ENCODE assay signal across 1 fruit fly cellular context in genomic region chr2L:5971093-5971808, dm6.
TF ChIP-seq lines count a peak whose summit lies in the region.

No protein-coding gene starts in this region.

TF ChIP-seq in whole organism, embryonic, 481 proteins besides CTCF, POLR2A, EP300 and RAD21 (continued from another document):
- no peak for TF ChIP-seq Fer2 (tag; optimal IDR thresholded peaks at IDR 0.05; lab: Kevin White, UChicago)
- TF ChIP-seq CG5180 (GFP tag; optimal IDR thresholded peaks at IDR 0.05; lab: Kevin White, UChicago) = no peak
- TF ChIP-seq stwl (tag; optimal IDR thresholded peaks at IDR 0.05; lab: Kevin White, UChicago) = no peak
- TF ChIP-seq D (optimal IDR thresholded peaks at IDR 0.05; lab: Kevin White, UChicago) = no peak
- TF ChIP-seq D (GFP tag; optimal IDR thresholded peaks at IDR 0.05; lab: Kevin White, UChicago) = no peak
- no peak for TF ChIP-seq CG15514 (GFP tag; optimal IDR thresholded peaks at IDR 0.05; lab: Kevin White, UChicago)
- no peak for TF ChIP-seq CG17568 (GFP tag; optimal IDR thresholded peaks at IDR 0.05; lab: Kevin White, UChicago)
- no peak for TF ChIP-seq en (GFP tag; optimal IDR thresholded peaks at IDR 0.05; lab: Kevin White, UChicago)
- TF ChIP-seq Gsc (GFP tag; IDR thresholded peaks at IDR 0.05; lab: Robert Waterston, UW) = no peak
- TF ChIP-seq chif (GFP tag; optimal IDR thresholded peaks at IDR 0.05; lab: Kevin White, UChicago) = no peak
- no peak for TF ChIP-seq ems (GFP tag; optimal IDR thresholded peaks at IDR 0.05; lab: Kevin White, UChicago)
- TF ChIP-seq NC2α (GFP tag; optimal IDR thresholded peaks at IDR 0.05; lab: Kevin White, UChicago) = no peak
- no peak for TF ChIP-seq Tbp (GFP tag; optimal IDR thresholded peaks at IDR 0.05; lab: Kevin White, UChicago)
- TF ChIP-seq Ets65A (GFP tag; lab: Kevin White, UChicago) = no peak
- no peak for TF ChIP-seq abd-A (tag; optimal IDR thresholded peaks at IDR 0.05; lab: Kevin White, UChicago)
- TF ChIP-seq ind (GFP tag; optimal IDR thresholded peaks at IDR 0.05; lab: Kevin White, UChicago) = no peak
- no peak for TF ChIP-seq CG11696 (GFP tag; IDR thresholded peaks at IDR 0.05; lab: Robert Waterston, UW)
- no peak for TF ChIP-seq CG14014 (GFP tag; IDR thresholded peaks at IDR 0.05; lab: Robert Waterston, UW)
- TF ChIP-seq Poxn (GFP tag; IDR thresholded peaks at IDR 0.05; lab: Robert Waterston, UW) = no peak
- no peak for TF ChIP-seq CG17802 (tag; optimal IDR thresholded peaks at IDR 0.05; lab: Kevin White, UChicago)
- no peak for TF ChIP-seq CG4730 (GFP tag; IDR thresholded peaks at IDR 0.05; lab: Robert Waterston, UW)
- no peak for TF ChIP-seq CG2889 (GFP tag; IDR thresholded peaks at IDR 0.05; lab: Robert Waterston, UW)
- TF ChIP-seq Drgx (GFP tag; IDR thresholded peaks at IDR 0.05; lab: Robert Waterston, UW) = no peak
- no peak for TF ChIP-seq org-1 (GFP tag; optimal IDR thresholded peaks at IDR 0.05; lab: Kevin White, UChicago)
- TF ChIP-seq Lhr (GFP tag; optimal IDR thresholded peaks at IDR 0.05; lab: Kevin White, UChicago) = no peak
- TF ChIP-seq CG4707 (GFP tag; optimal IDR thresholded peaks at IDR 0.05; lab: Kevin White, UChicago) = no peak
- TF ChIP-seq cad (GFP tag; optimal IDR thresholded peaks at IDR 0.05; lab: Kevin White, UChicago) = no peak
- TF ChIP-seq hbn (GFP tag; IDR thresholded peaks at IDR 0.05; lab: Robert Waterston, UW; ENCODE audit: partially characterized antibody) = no peak
- no peak for TF ChIP-seq dysf (GFP tag; IDR thresholded peaks at IDR 0.05; lab: Robert Waterston, UW)
- no peak for TF ChIP-seq CG33557 (GFP tag; optimal IDR thresholded peaks at IDR 0.05; lab: Kevin White, UChicago)
- TF ChIP-seq CG2116 (GFP tag; optimal IDR thresholded peaks at IDR 0.05; lab: Kevin White, UChicago) = no peak
- peak; percentile 54 for TF ChIP-seq Blimp-1 (GFP tag; optimal IDR thresholded peaks at IDR 0.05; lab: Kevin White, UChicago)
- TF ChIP-seq Sry-δ (GFP tag; optimal IDR thresholded peaks at IDR 0.05; lab: Kevin White, UChicago) = no peak
- no peak for TF ChIP-seq CG10431 (GFP tag; optimal IDR thresholded peaks at IDR 0.05; lab: Kevin White, UChicago)
- no peak for TF ChIP-seq CG10147 (GFP tag; optimal IDR thresholded peaks at IDR 0.05; lab: Kevin White, UChicago)
- no peak for TF ChIP-seq CG17186 (GFP tag; optimal IDR thresholded peaks at IDR 0.05; lab: Kevin White, UChicago)
- TF ChIP-seq Asciz (GFP tag; optimal IDR thresholded peaks at IDR 0.05; lab: Kevin White, UChicago) = no peak
- TF ChIP-seq CG17829 (tag; optimal IDR thresholded peaks at IDR 0.05; lab: Kevin White, UChicago) = no peak
- no peak for TF ChIP-seq CG15479 (GFP tag; optimal IDR thresholded peaks at IDR 0.05; lab: Kevin White, UChicago)
- TF ChIP-seq zfh2 (GFP tag; optimal IDR thresholded peaks at IDR 0.05; lab: Kevin White, UChicago) = no peak
- no peak for TF ChIP-seq CG3726 (GFP tag; IDR thresholded peaks at IDR 0.05; lab: Robert Waterston, UW)
- TF ChIP-seq Dp (GFP tag; optimal IDR thresholded peaks at IDR 0.05; lab: Kevin White, UChicago) = no peak
- TF ChIP-seq z (GFP tag; IDR thresholded peaks at IDR 0.05; lab: Robert Waterston, UW) = peak; percentile 87
- TF ChIP-seq chinmo (GFP tag; IDR thresholded peaks at IDR 0.05; lab: Robert Waterston, UW; ENCODE audit: partially characterized antibody) = no peak
- no peak for TF ChIP-seq Hsf (GFP tag; optimal IDR thresholded peaks at IDR 0.05; lab: Kevin White, UChicago)
- no peak for TF ChIP-seq CG10274 (GFP tag; optimal IDR thresholded peaks at IDR 0.05; lab: Kevin White, UChicago)
- no peak for TF ChIP-seq kah (GFP tag; optimal IDR thresholded peaks at IDR 0.05; lab: Kevin White, UChicago)
- TF ChIP-seq knrl (GFP tag; IDR thresholded peaks at IDR 0.05; lab: Robert Waterston, UW; ENCODE audit: partially characterized antibody) = no peak
- no peak for TF ChIP-seq sens-2 (GFP tag; IDR thresholded peaks at IDR 0.05; lab: Robert Waterston, UW)
- TF ChIP-seq kni (GFP tag; optimal IDR thresholded peaks at IDR 0.05; lab: Kevin White, UChicago) = no peak
- TF ChIP-seq salm (tag; optimal IDR thresholded peaks at IDR 0.05; lab: Kevin White, UChicago) = peak; percentile 30
- TF ChIP-seq CG7963 (GFP tag; IDR thresholded peaks at IDR 0.05; lab: Robert Waterston, UW; ENCODE audit: partially characterized antibody) = no peak
- TF ChIP-seq bab2 (GFP tag; optimal IDR thresholded peaks at IDR 0.05; lab: Kevin White, UChicago) = no peak
- TF ChIP-seq CG11247 (GFP tag; IDR thresholded peaks at IDR 0.05; lab: Robert Waterston, UW) = no peak
- TF ChIP-seq gsb-n (tag; optimal IDR thresholded peaks at IDR 0.05; lab: Kevin White, UChicago) = peak; percentile 6
- peak; percentile 53; the same call in 1 of the 2 replicates for TF ChIP-seq vvl (GFP tag; IDR thresholded peaks at IDR 0.05; lab: Robert Waterston, UW)
- TF ChIP-seq B-H1 (GFP tag; IDR thresholded peaks at IDR 0.05; lab: Robert Waterston, UW) = no peak
- no peak for TF ChIP-seq pan (optimal IDR thresholded peaks at IDR 0.05; lab: Kevin White, UChicago)
- TF ChIP-seq pan (GFP tag; optimal IDR thresholded peaks at IDR 0.05 in 1 of 2, IDR thresholded peaks at IDR 0.05 in 1 of 2) = no peak
- TF ChIP-seq grn (GFP tag; optimal IDR thresholded peaks at IDR 0.05; lab: Kevin White, UChicago) = no peak
- no peak for TF ChIP-seq CrebB (tag; optimal IDR thresholded peaks at IDR 0.05; lab: Kevin White, UChicago)
- TF ChIP-seq CG16863 (GFP tag; optimal IDR thresholded peaks at IDR 0.05; lab: Kevin White, UChicago) = no peak
- TF ChIP-seq sob (GFP tag; IDR thresholded peaks at IDR 0.05; lab: Robert Waterston, UW) = no peak
- no peak for TF ChIP-seq D19B (GFP tag; optimal IDR thresholded peaks at IDR 0.05; lab: Kevin White, UChicago)
- TF ChIP-seq CkIIα-i1 (GFP tag; IDR thresholded peaks at IDR 0.05; lab: Robert Waterston, UW) = no peak
- no peak for TF ChIP-seq Ets97D (GFP tag; optimal IDR thresholded peaks at IDR 0.05; lab: Kevin White, UChicago)
- no peak for TF ChIP-seq CG16815 (GFP tag; optimal IDR thresholded peaks at IDR 0.05; lab: Kevin White, UChicago)
- peak; percentile 6; the same call in 1 of the 2 replicates for TF ChIP-seq Rfx (GFP tag; IDR thresholded peaks at IDR 0.05; lab: Robert Waterston, UW)
- no peak for TF ChIP-seq Sin3A (optimal IDR thresholded peaks at IDR 0.05; lab: Kevin White, UChicago)
- no peak for TF ChIP-seq cas (GFP tag; IDR thresholded peaks at IDR 0.05; lab: Robert Waterston, UW)
- TF ChIP-seq so (GFP tag; IDR thresholded peaks at IDR 0.05; lab: Robert Waterston, UW) = 0 out of 3 replicates have a peak, but pooled peaks have one; percentile 11
- TF ChIP-seq Atf6 (GFP tag; IDR thresholded peaks at IDR 0.05; lab: Robert Waterston, UW) = no peak
- no peak for TF ChIP-seq bbx (GFP tag; IDR thresholded peaks at IDR 0.05; lab: Robert Waterston, UW; ENCODE audit: partially characterized antibody)
- no peak for TF ChIP-seq CG15696 (tag; optimal IDR thresholded peaks at IDR 0.05; lab: Kevin White, UChicago)
- no peak for TF ChIP-seq GATAe (GFP tag; conservative IDR thresholded peaks at IDR 0.05; lab: Robert Waterston, UW)
- no peak for TF ChIP-seq E2f2 (GFP tag; IDR thresholded peaks at IDR 0.05; lab: Robert Waterston, UW)
- TF ChIP-seq Chrac-16 (GFP tag; optimal IDR thresholded peaks at IDR 0.05; lab: Kevin White, UChicago) = no peak
- TF ChIP-seq klu (GFP tag; IDR thresholded peaks at IDR 0.05; lab: Robert Waterston, UW) = no peak
- TF ChIP-seq Ssrp (tag; optimal IDR thresholded peaks at IDR 0.05; lab: Kevin White, UChicago) = no peak
- TF ChIP-seq CG12769 (tag; optimal IDR thresholded peaks at IDR 0.05; lab: Kevin White, UChicago) = peak; percentile 49
- no peak for TF ChIP-seq CG8388 (GFP tag; optimal IDR thresholded peaks at IDR 0.05; lab: Kevin White, UChicago)
- peak; percentile 19 for TF ChIP-seq sug (tag; optimal IDR thresholded peaks at IDR 0.05; lab: Kevin White, UChicago)
- TF ChIP-seq her (GFP tag; optimal IDR thresholded peaks at IDR 0.05; lab: Kevin White, UChicago) = no peak
- no peak for TF ChIP-seq CG3847 (GFP tag; IDR thresholded peaks at IDR 0.05; lab: Robert Waterston, UW)
- TF ChIP-seq CG10565 (GFP tag; optimal IDR thresholded peaks at IDR 0.05; lab: Kevin White, UChicago) = no peak
- no peak for TF ChIP-seq CG2199 (GFP tag; IDR thresholded peaks at IDR 0.05; lab: Robert Waterston, UW)
- no peak for TF ChIP-seq CG32532 (GFP tag; IDR thresholded peaks at IDR 0.05; lab: Robert Waterston, UW)
- no peak for TF ChIP-seq slbo (GFP tag; IDR thresholded peaks at IDR 0.05; lab: Robert Waterston, UW)
- no peak for TF ChIP-seq Ravus (GFP tag; IDR thresholded peaks at IDR 0.05; lab: Robert Waterston, UW)
- TF ChIP-seq CG10979 (tag; optimal IDR thresholded peaks at IDR 0.05; lab: Kevin White, UChicago) = no peak
- no peak for TF ChIP-seq HmgD (GFP tag; optimal IDR thresholded peaks at IDR 0.05; lab: Kevin White, UChicago)
- no peak for TF ChIP-seq Dip2 (GFP tag; IDR thresholded peaks at IDR 0.05; lab: Robert Waterston, UW)
- no peak for TF ChIP-seq Mes4 (GFP tag; optimal IDR thresholded peaks at IDR 0.05; lab: Kevin White, UChicago)
- no peak for TF ChIP-seq CG13894 (tag; optimal IDR thresholded peaks at IDR 0.05; lab: Kevin White, UChicago)
- no peak for TF ChIP-seq NfI (GFP tag; optimal IDR thresholded peaks at IDR 0.05; lab: Kevin White, UChicago)
- no peak for TF ChIP-seq caup (GFP tag; optimal IDR thresholded peaks at IDR 0.05; lab: Kevin White, UChicago; ENCODE audit: severe bottlenecking)
- TF ChIP-seq CG6272 (GFP tag; IDR thresholded peaks at IDR 0.05; lab: Robert Waterston, UW) = no peak
- TF ChIP-seq CG18476 (GFP tag; optimal IDR thresholded peaks at IDR 0.05; lab: Kevin White, UChicago) = no peak
- no peak for TF ChIP-seq Side (GFP tag; optimal IDR thresholded peaks at IDR 0.05; lab: Kevin White, UChicago)
- no peak for TF ChIP-seq Pdp1 (GFP tag; optimal IDR thresholded peaks at IDR 0.05; lab: Kevin White, UChicago)
- no peak for TF ChIP-seq CG7839 (tag; optimal IDR thresholded peaks at IDR 0.05; lab: Kevin White, UChicago)
- no peak for TF ChIP-seq Hr78 (GFP tag; optimal IDR thresholded peaks at IDR 0.05; lab: Kevin White, UChicago)
- TF ChIP-seq NK7.1 (GFP tag; optimal IDR thresholded peaks at IDR 0.05; lab: Kevin White, UChicago) = no peak
- no peak for TF ChIP-seq slp2 (GFP tag; optimal IDR thresholded peaks at IDR 0.05; lab: Kevin White, UChicago)
- no peak for TF ChIP-seq cg (GFP tag; optimal IDR thresholded peaks at IDR 0.05; lab: Kevin White, UChicago)
- TF ChIP-seq scrt (GFP tag; optimal IDR thresholded peaks at IDR 0.05; lab: Kevin White, UChicago) = no peak
- no peak for TF ChIP-seq pho (GFP tag; optimal IDR thresholded peaks at IDR 0.05; lab: Kevin White, UChicago)
- TF ChIP-seq br (optimal IDR thresholded peaks at IDR 0.05; lab: Kevin White, UChicago) = no peak
- no peak for TF ChIP-seq da (GFP tag; optimal IDR thresholded peaks at IDR 0.05; lab: Kevin White, UChicago)
- TF ChIP-seq CG31224 (GFP tag; IDR thresholded peaks at IDR 0.05; lab: Robert Waterston, UW) = no peak
- TF ChIP-seq sens (GFP tag; lab: Kevin White, UChicago) = peak; percentile 46
- no peak for TF ChIP-seq dati (GFP tag; IDR thresholded peaks at IDR 0.05; lab: Robert Waterston, UW)
- no peak for TF ChIP-seq Dll (GFP tag; IDR thresholded peaks at IDR 0.05; lab: Robert Waterston, UW; ENCODE audit: partially characterized antibody)
- no peak for TF ChIP-seq al (GFP tag; IDR thresholded peaks at IDR 0.05; lab: Robert Waterston, UW)
- no peak for TF ChIP-seq CG7745 (tag; optimal IDR thresholded peaks at IDR 0.05; lab: Kevin White, UChicago)
- TF ChIP-seq ssp (GFP tag; IDR thresholded peaks at IDR 0.05; lab: Robert Waterston, UW) = no peak
- TF ChIP-seq onecut (GFP tag; IDR thresholded peaks at IDR 0.05; lab: Robert Waterston, UW) = no peak
- TF ChIP-seq CG32772 (GFP tag; IDR thresholded peaks at IDR 0.05; lab: Robert Waterston, UW) = no peak
- no peak for TF ChIP-seq CG5245 (GFP tag; optimal IDR thresholded peaks at IDR 0.05; lab: Kevin White, UChicago)
- TF ChIP-seq exex (tag; optimal IDR thresholded peaks at IDR 0.05; lab: Kevin White, UChicago) = peak; percentile 40
- no peak for TF ChIP-seq CG8281 (tag; optimal IDR thresholded peaks at IDR 0.05; lab: Kevin White, UChicago)
- no peak for TF ChIP-seq Spps (tag; optimal IDR thresholded peaks at IDR 0.05; lab: Kevin White, UChicago)
- TF ChIP-seq sim (GFP tag; IDR thresholded peaks at IDR 0.05; lab: Robert Waterston, UW) = no peak
- TF ChIP-seq usp (GFP tag; optimal IDR thresholded peaks at IDR 0.05; lab: Kevin White, UChicago) = no peak
- TF ChIP-seq lab (GFP tag; optimal IDR thresholded peaks at IDR 0.05; lab: Kevin White, UChicago) = peak; percentile 20
- peak; percentile 42; the same call in 1 of the 2 replicates for TF ChIP-seq crol (GFP tag; IDR thresholded peaks at IDR 0.05; lab: Robert Waterston, UW)
